Worm (Caenorhabditis elegans) whole organism, L2 larva: ENCODE data around the gene smim-14.

ENCODE experiments used
- F13H6.1 ChIP-seq: sonication (generic microtip); optimal IDR thresholded peaks from 2 replicates; lab custom pipeline; 2016; ENCODE audit warnings: missing genetic modification characterization, missing compliant biosample characterization
- Y55F3AM.14 ChIP-seq: fragments of 200-800 bp; sonication (Bioruptor generic); optimal IDR thresholded peaks from 2 replicates; lab custom pipeline; 2018; ENCODE audit warnings: mild to moderate bottlenecking, missing genetic modification characterization, missing compliant biosample characterization
- ZK546.5 ChIP-seq: sonication (generic microtip); optimal IDR thresholded peaks from 2 replicates; lab custom pipeline; 2017; ENCODE audit warnings: missing biosample characterization, missing genetic modification characterization
- alr-1 ChIP-seq: fragments of 150-350 bp; optimal IDR thresholded peaks from 2 replicates; lab custom pipeline; 2014; ENCODE audit warnings: missing biosample characterization, missing genetic modification characterization
- aly-2 ChIP-seq: fragments of 150-350 bp; optimal IDR thresholded peaks from 2 replicates; lab custom pipeline; 2014; ENCODE audit warnings: missing biosample characterization, missing genetic modification characterization
- blmp-1 ChIP-seq: sonication (generic microtip); optimal IDR thresholded peaks from 2 replicates; lab custom pipeline; 2017; ENCODE audit warnings: missing genetic modification characterization, mild to moderate bottlenecking, missing compliant biosample characterization, antibody characterized with exemption, moderate library complexity; ENCODE audit not compliant: insufficient read depth
- ceh-16 ChIP-seq: fragments of 150-350 bp; optimal IDR thresholded peaks from 2 replicates; lab custom pipeline; 2014; ENCODE audit warnings: missing biosample characterization, missing genetic modification characterization
- crh-2 ChIP-seq: sonication (generic microtip); optimal IDR thresholded peaks from 2 replicates; lab custom pipeline; 2017; ENCODE audit warnings: missing biosample characterization, missing genetic modification characterization
- dmd-4 ChIP-seq: sonication (generic microtip); optimal IDR thresholded peaks from 2 replicates; lab custom pipeline; 2017; ENCODE audit warnings: missing biosample characterization, missing genetic modification characterization
- egl-27 ChIP-seq: sonication (generic microtip); optimal IDR thresholded peaks from 3 replicates; lab custom pipeline; 2017; ENCODE audit warnings: missing biosample characterization, missing genetic modification reagents, missing genetic modification characterization
- elt-1 ChIP-seq: fragments of 150-350 bp; optimal IDR thresholded peaks from 2 replicates; lab custom pipeline; 2014; ENCODE audit warnings: missing biosample characterization, missing genetic modification characterization
- gmeb-1 ChIP-seq: fragments of 150-350 bp; optimal IDR thresholded peaks from 2 replicates; lab custom pipeline; 2014; ENCODE audit warnings: missing biosample characterization, missing genetic modification characterization
- lin-13 ChIP-seq: fragments of 150-350 bp; optimal IDR thresholded peaks from 2 replicates; lab custom pipeline; 2014; ENCODE audit warnings: missing biosample characterization, missing genetic modification reagents, missing genetic modification characterization
- lin-39 ChIP-seq: fragments of 150-350 bp; optimal IDR thresholded peaks from 2 replicates; lab custom pipeline; 2014; ENCODE audit warnings: missing biosample characterization, missing genetic modification reagents, missing genetic modification characterization
- lsy-2 ChIP-seq, 2 experiments: fragments of 150-350 bp in 1 of 2; sonication (generic microtip) in 1 of 2; optimal IDR thresholded peaks; 2 replicates each; lab custom pipeline; 2014 to 2017; ENCODE audit warnings: missing biosample characterization in 2 of 2, missing genetic modification characterization in 2 of 2
- mab-5 ChIP-seq: fragments of 150-350 bp; optimal IDR thresholded peaks from 2 replicates; lab custom pipeline; 2014; ENCODE audit warnings: missing biosample characterization, missing genetic modification characterization
- mbf-1 ChIP-seq: sonication (generic microtip); optimal IDR thresholded peaks from 2 replicates; lab custom pipeline; 2017; ENCODE audit warnings: missing biosample characterization, missing genetic modification characterization
- mdl-1 ChIP-seq, 2 experiments: fragments of 150-350 bp in 1 of 2; sonication (generic microtip) in 1 of 2; optimal IDR thresholded peaks; 2 replicates each; lab custom pipeline; 2017; ENCODE audit warnings: missing biosample characterization in 2 of 2, missing genetic modification characterization in 2 of 2
- nhr-10 ChIP-seq: sonication (generic microtip); optimal IDR thresholded peaks from 2 replicates; lab custom pipeline; 2017; ENCODE audit warnings: missing biosample characterization, missing genetic modification characterization
- nhr-11 ChIP-seq: fragments of 150-350 bp; optimal IDR thresholded peaks from 2 replicates; lab custom pipeline; 2014; ENCODE audit warnings: missing biosample characterization, missing genetic modification characterization
- nhr-129 ChIP-seq: fragments of 150-350 bp; optimal IDR thresholded peaks from 2 replicates; lab custom pipeline; 2014; ENCODE audit warnings: missing biosample characterization, missing genetic modification characterization
- nhr-21 ChIP-seq: fragments of 150-350 bp; optimal IDR thresholded peaks from 2 replicates; lab custom pipeline; 2014; ENCODE audit warnings: missing biosample characterization, missing genetic modification characterization
- nhr-23 ChIP-seq: fragments of 150-350 bp; optimal IDR thresholded peaks from 2 replicates; lab custom pipeline; 2014; ENCODE audit warnings: missing biosample characterization, missing genetic modification reagents, missing genetic modification characterization
- nhr-25 ChIP-seq: fragments of 150-350 bp; sonication (generic microtip); optimal IDR thresholded peaks from 3 replicates; lab custom pipeline; 2014; ENCODE audit warnings: missing biosample characterization, missing genetic modification characterization
- nhr-6 ChIP-seq: fragments of 150-350 bp; optimal IDR thresholded peaks from 2 replicates; lab custom pipeline; 2014; ENCODE audit warnings: missing biosample characterization, missing genetic modification characterization
- nhr-77 ChIP-seq: fragments of 150-350 bp; optimal IDR thresholded peaks from 2 replicates; lab custom pipeline; 2014; ENCODE audit warnings: missing biosample characterization, missing genetic modification characterization
- peb-1 ChIP-seq: fragments of 150-350 bp; optimal IDR thresholded peaks from 2 replicates; lab custom pipeline; 2014; ENCODE audit warnings: missing biosample characterization, missing genetic modification characterization
- sem-4 ChIP-seq: fragments of 150-350 bp; optimal IDR thresholded peaks from 2 replicates; lab custom pipeline; 2014; ENCODE audit warnings: missing biosample characterization, missing genetic modification reagents, missing genetic modification characterization
- skn-1 ChIP-seq: sonication (generic microtip); optimal IDR thresholded peaks from 2 replicates; lab custom pipeline; 2017; ENCODE audit warnings: missing biosample characterization, missing genetic modification characterization
- sma-3 ChIP-seq: sonication (generic microtip); optimal IDR thresholded peaks from 2 replicates; lab custom pipeline; 2016; ENCODE audit warnings: missing genetic modification reagents, missing genetic modification characterization, missing compliant biosample characterization
- sma-9 ChIP-seq, 2 experiments: fragments of 150-350 bp in 1 of 2; sonication (generic microtip) in 1 of 2; optimal IDR thresholded peaks; 2 replicates each; lab custom pipeline; 2014 to 2016; ENCODE audit warnings: missing genetic modification characterization in 2 of 2, mild to moderate bottlenecking in 1 of 2, missing biosample characterization in 1 of 2, missing compliant biosample characterization in 1 of 2, missing genetic modification reagents in 1 of 2, moderate library complexity in 1 of 2
- snpc-4 ChIP-seq: fragments of 150-350 bp; optimal IDR thresholded peaks from 2 replicates; lab custom pipeline; 2014; ENCODE audit warnings: missing biosample characterization, missing genetic modification characterization
- unc-39 ChIP-seq: fragments of 150-350 bp; optimal IDR thresholded peaks from 2 replicates; lab custom pipeline; 2014; ENCODE audit warnings: missing biosample characterization, missing genetic modification characterization
- unc-55 ChIP-seq: fragments of 150-350 bp; sonication (generic microtip); optimal IDR thresholded peaks from 3 replicates; lab custom pipeline; 2014; ENCODE audit warnings: missing biosample characterization, missing genetic modification reagents, missing genetic modification characterization
- ztf-11 ChIP-seq: sonication (generic microtip); optimal IDR thresholded peaks from 2 replicates; lab custom pipeline; 2017; ENCODE audit warnings: missing biosample characterization, missing genetic modification characterization
- ztf-4 ChIP-seq: fragments of 150-350 bp; optimal IDR thresholded peaks from 2 replicates; lab custom pipeline; 2014; ENCODE audit warnings: missing biosample characterization, missing genetic modification characterization

smim-14 gene

ce11 chrIII:3488224-3488623 lies 18.7 kb upstream of the smim-14 start, which contains the start of gene C34C12.7:
C34C12.7 (minus strand) TSS chrIII:3488341.
- TF ChIP-seq snpc-4 (no peak), alr-1 (tag; lab: Kevin White, UChicago) (no peak), skn-1 (tag; lab: Kevin White, UChicago) (no peak), sma-9 (GFP tag; optimal IDR thresholded peaks at IDR 0.05; lab: Kevin White, UChicago) (no peak), sma-9 (tag; optimal IDR thresholded peaks at IDR 0.05; lab: Kevin White, UChicago) (no peak), egl-27 (no peak), elt-1 (tag; lab: Kevin White, UChicago) (no peak), ZK546.5 (tag; lab: Kevin White, UChicago) (no peak), blmp-1 (tag; lab: Kevin White, UChicago) (no peak), nhr-129 (tag; lab: Kevin White, UChicago) (no peak), lin-39 (no peak), gmeb-1 (tag; lab: Kevin White, UChicago) (no peak), ztf-4 (no peak), crh-2 (tag; lab: Kevin White, UChicago) (no peak), sem-4 (tag; lab: Kevin White, UChicago) (no peak), mbf-1 (tag; lab: Kevin White, UChicago) (no peak), unc-55 (no peak), dmd-4 (tag; lab: Kevin White, UChicago) (no peak), nhr-25 (tag; lab: Kevin White, UChicago) (no peak)

- no peak for TF ChIP-seq F13H6.1 (tag; lab: Kevin White, UChicago)
- TF ChIP-seq lin-13 (GFP tag; lab: Kevin White, UChicago): no peak
- no peak for TF ChIP-seq Y55F3AM.14 (GFP tag; lab: Kevin White, UChicago)
- TF ChIP-seq mdl-1 (tag; optimal IDR thresholded peaks at IDR 0.05; lab: Kevin White, UChicago): no peak
- TF ChIP-seq ztf-4: no peak
- no peak for TF ChIP-seq unc-39 (tag; lab: Kevin White, UChicago)
- no peak for TF ChIP-seq ztf-11 (tag; lab: Kevin White, UChicago)
- TF ChIP-seq nhr-11 (tag; lab: Kevin White, UChicago): no peak
- TF ChIP-seq elt-1 (tag; lab: Kevin White, UChicago): no peak
- no peak for TF ChIP-seq ceh-16 (tag; lab: Kevin White, UChicago)
- no peak for TF ChIP-seq nhr-129 (tag; lab: Kevin White, UChicago)
- no peak for TF ChIP-seq nhr-10 (tag; lab: Kevin White, UChicago)
- TF ChIP-seq nhr-6 (tag; lab: Kevin White, UChicago): no peak
- TF ChIP-seq unc-55: no peak
- no peak for TF ChIP-seq nhr-77 (tag; lab: Kevin White, UChicago)
- no peak for TF ChIP-seq alr-1 (tag; lab: Kevin White, UChicago)
- TF ChIP-seq peb-1: no peak
These were observed 17.6 kb upstream of the smim-14 start for ce11 chrIII:3487133-3487532.

- TF ChIP-seq ztf-11 (tag; lab: Kevin White, UChicago) (no peak), blmp-1 (tag; lab: Kevin White, UChicago) (peak; percentile 55), lin-13 (GFP tag; lab: Kevin White, UChicago) (no peak), aly-2 (no peak), Y55F3AM.14 (GFP tag; lab: Kevin White, UChicago) (no peak), ceh-16 (tag; lab: Kevin White, UChicago) (no peak), sma-3 (GFP tag; lab: Kevin White, UChicago) (peak; percentile 30), nhr-21 (tag; lab: Kevin White, UChicago) (no peak), crh-2 (tag; lab: Kevin White, UChicago) (no peak), nhr-129 (tag; lab: Kevin White, UChicago) (no peak)
These were observed 16.5 kb upstream of the smim-14 start for ce11 chrIII:3486055-3486454.

- TF ChIP-seq ceh-16 (tag; lab: Kevin White, UChicago) (no peak), lin-39 (no peak), snpc-4 (no peak), sma-9 (GFP tag; optimal IDR thresholded peaks at IDR 0.05; lab: Kevin White, UChicago) (no peak), sma-9 (tag; optimal IDR thresholded peaks at IDR 0.05; lab: Kevin White, UChicago) (no peak), skn-1 (tag; lab: Kevin White, UChicago) (no peak), gmeb-1 (tag; lab: Kevin White, UChicago) (no peak), alr-1 (tag; lab: Kevin White, UChicago) (no peak), mab-5 (tag; lab: Kevin White, UChicago) (no peak), blmp-1 (tag; lab: Kevin White, UChicago) (no peak), nhr-21 (tag; lab: Kevin White, UChicago) (no peak), ztf-11 (tag; lab: Kevin White, UChicago) (no peak), nhr-11 (tag; lab: Kevin White, UChicago) (no peak), dmd-4 (tag; lab: Kevin White, UChicago) (no peak), lsy-2 (tag; optimal IDR thresholded peaks at IDR 0.05; lab: Kevin White, UChicago) (no peak), ZK546.5 (tag; lab: Kevin White, UChicago) (no peak), egl-27 (no peak), unc-39 (tag; lab: Kevin White, UChicago) (no peak), nhr-23 (tag; lab: Kevin White, UChicago) (no peak)
These were observed 15.4 kb upstream of the smim-14 start for ce11 chrIII:3484995-3485394.
